Worm (Caenorhabditis elegans): ENCODE measurements around the gene F47D12.3.

DNA sequence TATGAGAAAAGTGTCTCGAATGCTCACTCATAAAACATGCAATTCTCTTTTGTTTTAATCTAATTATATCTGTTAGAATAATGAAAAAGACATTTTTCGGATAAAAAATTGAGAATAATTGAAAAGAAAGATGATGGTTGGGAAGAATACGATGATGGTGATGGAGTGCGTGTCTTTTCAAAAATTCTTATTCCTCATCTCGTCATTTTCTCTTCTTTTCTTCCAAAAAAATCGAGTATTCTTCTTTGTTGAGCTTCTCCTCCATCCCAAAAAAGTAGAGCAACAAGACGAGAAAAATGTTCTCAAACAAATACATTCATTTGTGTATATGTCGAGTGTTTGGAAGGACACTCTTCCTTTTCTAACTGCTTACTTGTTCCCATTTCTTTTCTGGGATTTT lies 662 bp upstream of the F47D12.3 start:
- TF ChIP-seq ama-1 (optimal IDR thresholded peaks at IDR 0.05) (no peak), tbx-2 (tag; optimal IDR thresholded peaks at IDR 0.05) (no peak), pag-3 (tag; optimal IDR thresholded peaks at IDR 0.05; ENCODE audit: borderline replicate concordance) (no peak)

All from whole organism, late embryonic.